Fruit fly (Drosophila melanogaster) whole organism, embryonic: ENCODE results near the gene spn-F.

Experiments used
- CG13123 ChIP-seq: fragments of 200-800 bp; sonication (Bioruptor generic); optimal IDR thresholded peaks from 2 replicates; lab custom pipeline; 2016; ENCODE audit warnings: missing biosample characterization, missing genetic modification characterization
- CG33213 ChIP-seq: fragments of 200-800 bp; sonication (Bioruptor generic); optimal IDR thresholded peaks from 3 replicates; lab custom pipeline; 2016; ENCODE audit warnings: missing biosample characterization, missing genetic modification characterization
- dati ChIP-seq: fragments of 200-800 bp; sonication (Bioruptor generic); IDR thresholded peaks from 2 replicates; pipeline ENCODE4 v1.3.6; 2022; ENCODE audit warnings: missing biosample characterization, missing genetic modification characterization

DNA sequence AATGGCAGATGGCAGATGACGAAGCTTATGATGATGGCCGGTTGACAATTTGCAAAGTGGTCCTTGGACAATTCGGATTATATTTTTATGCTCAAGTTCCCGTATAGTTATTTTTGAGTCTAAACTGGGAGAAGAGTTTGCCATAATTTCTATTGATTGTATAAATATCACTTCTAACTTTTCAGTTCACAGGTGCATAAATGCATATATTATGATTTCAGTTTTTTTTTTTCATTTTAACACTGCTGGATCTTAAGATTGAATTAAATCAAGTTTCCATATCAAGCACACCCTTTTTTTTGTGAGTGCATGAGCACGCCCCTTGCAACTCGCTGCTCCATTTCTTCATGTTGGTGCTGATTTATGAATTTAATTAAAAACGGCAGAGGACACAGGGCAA lies 42.1 kb downstream of the spn-F start:
- no peak for TF ChIP-seq CG13123 (GFP tag; lab: Kevin White, UChicago)
- TF ChIP-seq dati (GFP tag; lab: Robert Waterston, UW) = no peak
- TF ChIP-seq CG33213 (GFP tag; lab: Kevin White, UChicago) = no peak
